Worm (Caenorhabditis elegans): ENCODE measurements around the gene apb-1.

apb-1 gene

DNA sequence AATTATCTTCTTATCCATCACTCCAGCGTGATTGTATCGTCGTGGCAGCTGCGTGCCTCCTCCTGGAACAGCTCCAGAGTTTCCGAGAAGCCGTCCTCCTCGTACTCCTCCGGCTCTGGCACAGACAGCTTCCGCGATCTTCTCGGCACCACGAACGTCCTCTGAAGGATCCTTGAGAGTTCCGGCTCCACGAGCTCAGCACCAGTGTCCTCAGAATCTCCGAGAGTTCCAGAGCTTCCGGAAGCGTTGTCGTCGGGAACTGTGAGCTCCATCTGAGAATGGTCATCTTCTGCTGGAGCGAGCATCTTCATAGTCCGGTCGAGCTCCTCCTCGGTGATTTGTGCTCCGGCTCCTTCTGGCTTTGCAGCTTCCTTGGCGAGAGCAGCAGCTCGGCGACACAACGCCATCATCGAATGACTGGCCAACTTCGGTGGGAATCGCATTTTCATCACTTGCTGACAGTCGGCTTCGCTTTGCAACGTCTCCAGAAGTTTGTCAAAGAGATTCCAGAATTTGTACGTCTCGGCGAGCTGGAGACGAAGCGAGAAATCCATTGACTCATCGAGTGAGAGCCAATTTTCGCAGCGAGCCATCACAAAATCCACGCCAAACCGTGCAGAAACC lies 33.7 kb downstream of the apb-1 start:
- no peak for TF ChIP-seq nhr-12 (tag; optimal IDR thresholded peaks at IDR 0.05)
- no peak for TF ChIP-seq egl-5 (tag; optimal IDR thresholded peaks at IDR 0.05)
- no peak for TF ChIP-seq mml-1 (tag; optimal IDR thresholded peaks at IDR 0.05)
- no peak for TF ChIP-seq tbx-2 (tag; optimal IDR thresholded peaks at IDR 0.05)
- TF ChIP-seq lsy-12 (tag; optimal IDR thresholded peaks at IDR 0.05) = no peak
- TF ChIP-seq fkh-2 (tag; optimal IDR thresholded peaks at IDR 0.05) = no peak
- TF ChIP-seq eor-1 (tag; optimal IDR thresholded peaks at IDR 0.05) = no peak
- no peak for TF ChIP-seq nhr-25 (tag; optimal IDR thresholded peaks at IDR 0.05)

- TF ChIP-seq snpc-4 (tag; optimal IDR thresholded peaks at IDR 0.05) (no peak), skn-1 (tag; optimal IDR thresholded peaks at IDR 0.05) (no peak), nhr-11 (tag; optimal IDR thresholded peaks at IDR 0.05) (no peak), hmg-11 (tag; optimal IDR thresholded peaks at IDR 0.05) (no peak), elt-1 (tag; optimal IDR thresholded peaks at IDR 0.05) (no peak), ztf-11 (tag; optimal IDR thresholded peaks at IDR 0.05) (no peak), nhr-237 (tag; optimal IDR thresholded peaks at IDR 0.05) (no peak), jun-1 (tag; optimal IDR thresholded peaks at IDR 0.05) (no peak), fkh-2 (tag; optimal IDR thresholded peaks at IDR 0.05) (no peak), egl-27 (tag; optimal IDR thresholded peaks at IDR 0.05) (no peak), nhr-77 (tag; optimal IDR thresholded peaks at IDR 0.05) (no peak), fkh-10 (GFP tag; optimal IDR thresholded peaks at IDR 0.05) (no peak), egl-5 (tag; optimal IDR thresholded peaks at IDR 0.05) (no peak), pha-4 (tag; optimal IDR thresholded peaks at IDR 0.05) (no peak), ceh-82 (tag; optimal IDR thresholded peaks at IDR 0.05) (no peak), eor-1 (tag; optimal IDR thresholded peaks at IDR 0.05) (no peak), R02D3.7 (tag; optimal IDR thresholded peaks at IDR 0.05) (no peak), elt-3 (tag; optimal IDR thresholded peaks at IDR 0.05) (no peak)
Observed at ce11 chrIII:2561410-2561809, 35.4 kb downstream of the apb-1 start, which contains the start of gene nhr-239. Gene nhr-239, plus strand, starts transcription at chrIII:2561710.

DNA sequence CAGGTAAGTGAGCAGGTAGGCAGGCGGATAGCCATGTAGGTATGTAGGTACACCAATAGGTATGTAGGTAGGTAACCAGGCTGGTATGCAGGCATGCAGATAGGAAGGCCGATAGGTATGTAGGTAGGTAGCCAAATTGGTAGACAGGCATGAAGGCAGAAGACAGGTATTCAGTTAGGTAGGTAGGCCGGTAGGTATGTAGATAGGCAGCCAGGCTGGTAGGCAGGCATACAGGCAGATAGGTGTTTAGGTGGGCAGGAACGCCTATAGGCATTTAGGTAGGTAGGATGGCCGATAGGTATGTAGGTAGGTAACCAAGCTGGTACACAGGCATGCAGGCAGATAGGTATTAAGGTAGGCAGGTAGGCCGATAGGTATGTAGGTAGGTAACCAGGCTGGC lies 36.1 kb downstream of the apb-1 start:
- TF ChIP-seq unc-39 (tag; optimal IDR thresholded peaks at IDR 0.05) (no peak), nhr-12 (tag; optimal IDR thresholded peaks at IDR 0.05) (no peak), egl-5 (tag; optimal IDR thresholded peaks at IDR 0.05) (no peak), ZK546.5 (tag; optimal IDR thresholded peaks at IDR 0.05) (no peak), egl-27 (tag; optimal IDR thresholded peaks at IDR 0.05) (no peak), ztf-4 (tag; optimal IDR thresholded peaks at IDR 0.05) (no peak), skn-1 (tag; optimal IDR thresholded peaks at IDR 0.05) (no peak), fkh-2 (tag; optimal IDR thresholded peaks at IDR 0.05) (no peak), nhr-23 (tag; optimal IDR thresholded peaks at IDR 0.05) (no peak), pqm-1 (tag; optimal IDR thresholded peaks at IDR 0.05) (no peak), ceh-9 (tag; optimal IDR thresholded peaks at IDR 0.05) (no peak), nhr-237 (tag; optimal IDR thresholded peaks at IDR 0.05) (no peak), nhr-67 (tag; optimal IDR thresholded peaks at IDR 0.05) (no peak)

ce11 chrIII:2553579-2553978 lies 43.3 kb downstream of the apb-1 start:
- TF ChIP-seq lin-39 (tag; optimal IDR thresholded peaks at IDR 0.05) (peak; percentile 69), snpc-4 (tag; optimal IDR thresholded peaks at IDR 0.05) (no peak)

DNA sequence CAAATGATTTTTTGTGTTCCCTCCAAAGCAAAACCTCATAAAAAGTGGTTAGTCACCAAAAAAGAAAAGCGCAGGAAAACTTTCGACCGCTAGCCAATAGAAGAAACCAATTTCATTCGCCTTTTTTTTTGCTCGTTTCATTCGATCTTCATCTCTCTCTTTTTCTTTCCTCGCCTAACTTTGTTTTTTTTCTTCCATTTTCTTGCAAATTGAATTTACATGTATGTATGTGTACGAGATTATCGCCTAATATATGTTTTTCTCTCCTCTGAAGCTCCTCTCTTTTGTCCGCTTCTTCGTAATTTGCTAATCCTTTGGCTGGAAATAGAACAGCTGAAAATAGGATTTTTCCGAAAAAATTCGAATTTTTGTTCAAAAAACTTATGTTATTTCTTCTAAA lies 44.5 kb downstream of the apb-1 start:
- TF ChIP-seq ama-1 (optimal IDR thresholded peaks at IDR 0.05) (no peak), nfya-1 (tag; optimal IDR thresholded peaks at IDR 0.05; ENCODE audit: insufficient read depth) (peak; percentile 35), nhr-67 (tag; optimal IDR thresholded peaks at IDR 0.05) (no peak), skn-1 (tag; optimal IDR thresholded peaks at IDR 0.05) (no peak), lin-39 (tag; optimal IDR thresholded peaks at IDR 0.05) (no peak), unc-62 (GFP tag; optimal IDR thresholded peaks at IDR 0.05) (no peak), lin-15B (tag; optimal IDR thresholded peaks at IDR 0.05) (peak; percentile 20)
